Worm (Caenorhabditis elegans): Measurements from ENCODE around the gene ftt-2.
A peak's percentile ranks its signal among the peaks of the same experiment; 100 is the strongest.

The ftt-2 gene

ce11 chrX:11627013-11627412 is 21.8 kb upstream of the ftt-2 start, which contains the start of gene twk-44:
Gene twk-44 (minus strand): TSS chrX:11627113.
- TF ChIP-seq ceh-82 (tag; optimal IDR thresholded peaks at IDR 0.05): no peak
- TF ChIP-seq ceh-90 (tag; optimal IDR thresholded peaks at IDR 0.05): no peak

- TF ChIP-seq nhr-85 (tag): no peak
- TF ChIP-seq fos-1 (tag; optimal IDR thresholded peaks at IDR 0.05): no peak
- TF ChIP-seq tlp-1 (tag; optimal IDR thresholded peaks at IDR 0.05): no peak
These were observed 19.4 kb upstream of the ftt-2 start for ce11 chrX:11624621-11625020.

ce11 chrX:11623442-11623841 is 18.2 kb upstream of the ftt-2 start:
- TF ChIP-seq snpc-4 (tag; optimal IDR thresholded peaks at IDR 0.05): peak; percentile 59
- no peak for TF ChIP-seq pax-3 (tag; optimal IDR thresholded peaks at IDR 0.05)

- TF ChIP-seq tlp-1 (tag; optimal IDR thresholded peaks at IDR 0.05): no peak
These were observed 16.8 kb upstream of the ftt-2 start, which contains the start of gene sto-3 for ce11 chrX:11621997-11622396. Gene sto-3 (minus strand): TSS chrX:11622097.

ce11 chrX:11617387-11617786 is 12.2 kb upstream of the ftt-2 start, which contains the start of gene F52D10.4:
Gene F52D10.4 (plus strand): TSS chrX:11617470.
- TF ChIP-seq efl-1 (optimal IDR thresholded peaks at IDR 0.05): no peak
- peak in 1 of 2 experiments; percentile 57 for TF ChIP-seq efl-1 (GFP tag; optimal IDR thresholded peaks at IDR 0.05 in 1 of 2)
- no peak for TF ChIP-seq elt-3 (tag; optimal IDR thresholded peaks at IDR 0.05)
- TF ChIP-seq nhr-84 (tag; optimal IDR thresholded peaks at IDR 0.05): no peak
- no peak for TF ChIP-seq tbx-2 (tag; optimal IDR thresholded peaks at IDR 0.05)
- TF ChIP-seq ets-5 (GFP tag; IDR thresholded peaks at IDR 0.05): no peak
- TF ChIP-seq unc-62 (GFP tag; optimal IDR thresholded peaks at IDR 0.05): no peak
- TF ChIP-seq hlh-17 (GFP tag; optimal IDR thresholded peaks at IDR 0.05; ENCODE audit: borderline replicate concordance): no peak
- no peak for TF ChIP-seq swsn-7 (tag; optimal IDR thresholded peaks at IDR 0.05)

ce11 chrX:11608110-11608759 is 3.0 kb upstream of the ftt-2 start:
- TF ChIP-seq lir-3 (tag; optimal IDR thresholded peaks at IDR 0.05; ENCODE audit: poor library complexity) (no peak), nhr-76 (tag; optimal IDR thresholded peaks at IDR 0.05) (no peak), dsc-1 (tag; optimal IDR thresholded peaks at IDR 0.05) (peak; percentile 78), lin-14 (GFP tag; optimal IDR thresholded peaks at IDR 0.05) (peak; percentile 36), vab-15 (tag; optimal IDR thresholded peaks at IDR 0.05) (no peak), C34B4.2 (tag; optimal IDR thresholded peaks at IDR 0.05) (no peak), efl-1 (optimal IDR thresholded peaks at IDR 0.05) (no peak), efl-1 (GFP tag; optimal IDR thresholded peaks at IDR 0.05 in 1 of 2) (peak in 1 of 2 experiments; percentile 44)

- TF ChIP-seq dsc-1 (tag; optimal IDR thresholded peaks at IDR 0.05) (peak; percentile 27), fkh-8 (tag; optimal IDR thresholded peaks at IDR 0.05) (peak; percentile 77), unc-86 (tag; optimal IDR thresholded peaks at IDR 0.05) (peak; percentile 70), egl-13 (tag; optimal IDR thresholded peaks at IDR 0.05) (peak; percentile 43), fos-1 (tag; optimal IDR thresholded peaks at IDR 0.05) (no peak), xbp-1 (tag; optimal IDR thresholded peaks at IDR 0.05) (no peak), sox-4 (tag; optimal IDR thresholded peaks at IDR 0.05) (peak; percentile 38), lsy-2 (tag; optimal IDR thresholded peaks at IDR 0.05) (peak in 1 of 2 experiments; percentile 13)
These were observed 2.2 kb upstream of the ftt-2 start for ce11 chrX:11607500-11607823.
